Worm (Caenorhabditis elegans) whole organism, late embryonic: Measurements from ENCODE around the gene prx-3.

Experiments
- C38D4.7 ChIP-seq: fragments of 200-800 bp; sonication (Bioruptor generic); optimal IDR thresholded peaks from 2 replicates; lab custom pipeline; 2018; ENCODE audit warnings: mild to moderate bottlenecking, missing genetic modification characterization, moderate library complexity, missing compliant biosample characterization
- F13H6.1 ChIP-seq: sonication (generic microtip); optimal IDR thresholded peaks from 2 replicates; lab custom pipeline; 2016; ENCODE audit warnings: missing genetic modification characterization, missing compliant biosample characterization
- K02D7.2 ChIP-seq: sonication (generic microtip); optimal IDR thresholded peaks from 2 replicates; lab custom pipeline; 2017; ENCODE audit warnings: mild to moderate bottlenecking, missing genetic modification characterization, missing compliant biosample characterization
- T23F11.4 ChIP-seq: fragments of 200-800 bp; sonication (Bioruptor generic); optimal IDR thresholded peaks from 2 replicates; lab custom pipeline; 2018; ENCODE audit warnings: mild to moderate bottlenecking, missing genetic modification characterization, missing compliant biosample characterization
- ceh-18 ChIP-seq: sonication (generic microtip); optimal IDR thresholded peaks from 2 replicates; lab custom pipeline; 2016; ENCODE audit warnings: missing genetic modification characterization, missing compliant biosample characterization
- ceh-19 ChIP-seq: fragments of 200-800 bp; sonication (Bioruptor generic); optimal IDR thresholded peaks from 2 replicates; lab custom pipeline; 2018; ENCODE audit warnings: mild to moderate bottlenecking, missing genetic modification characterization, missing compliant biosample characterization
- ceh-22 ChIP-seq: sonication (generic microtip); optimal IDR thresholded peaks from 2 replicates; lab custom pipeline; 2017; ENCODE audit warnings: missing biosample characterization, missing genetic modification characterization
- ceh-31 ChIP-seq: sonication (generic microtip); optimal IDR thresholded peaks from 2 replicates; lab custom pipeline; 2016; ENCODE audit warnings: missing genetic modification characterization, missing compliant biosample characterization
- ceh-34 ChIP-seq: sonication (generic microtip); optimal IDR thresholded peaks from 2 replicates; lab custom pipeline; 2016; ENCODE audit warnings: mild to moderate bottlenecking, missing genetic modification characterization, missing compliant biosample characterization
- dve-1 ChIP-seq: sonication (generic microtip); optimal IDR thresholded peaks from 2 replicates; lab custom pipeline; 2017; ENCODE audit warnings: antibody characterized with exemption, mild to moderate bottlenecking, missing genetic modification characterization, missing compliant biosample characterization
- elt-2 ChIP-seq: sonication (generic microtip); optimal IDR thresholded peaks from 2 replicates; lab custom pipeline; 2016; ENCODE audit warnings: missing genetic modification reagents, missing genetic modification characterization, missing compliant biosample characterization
- ets-4 ChIP-seq: sonication (generic microtip); optimal IDR thresholded peaks from 2 replicates; lab custom pipeline; 2016; ENCODE audit warnings: missing genetic modification characterization, missing compliant biosample characterization
- fax-1 ChIP-seq: sonication (generic microtip); optimal IDR thresholded peaks from 2 replicates; lab custom pipeline; 2016; ENCODE audit warnings: missing genotype, missing genetic modification characterization, missing compliant biosample characterization
- fkh-6 ChIP-seq: sonication (generic microtip); optimal IDR thresholded peaks from 2 replicates; lab custom pipeline; 2016; ENCODE audit warnings: missing genetic modification characterization, missing compliant biosample characterization
- gmeb-2 ChIP-seq: sonication (generic microtip); optimal IDR thresholded peaks from 2 replicates; lab custom pipeline; 2016; ENCODE audit warnings: missing genetic modification characterization, inconsistent platforms, missing compliant biosample characterization
- hlh-15 ChIP-seq: sonication (generic microtip); optimal IDR thresholded peaks from 2 replicates; lab custom pipeline; 2016; ENCODE audit warnings: missing genetic modification characterization, missing compliant biosample characterization
- hlh-30 ChIP-seq: sonication (generic microtip); optimal IDR thresholded peaks from 2 replicates; lab custom pipeline; 2017; ENCODE audit warnings: antibody characterized with exemption, missing genetic modification characterization, missing compliant biosample characterization; ENCODE audit not compliant: insufficient read depth
- hlh-6 ChIP-seq: sonication (generic microtip); optimal IDR thresholded peaks from 2 replicates; lab custom pipeline; 2016; ENCODE audit warnings: missing genotype, missing genetic modification characterization, missing compliant biosample characterization
- hlh-8 ChIP-seq: sonication (generic microtip); optimal IDR thresholded peaks from 2 replicates; lab custom pipeline; 2016; ENCODE audit warnings: missing genotype, missing genetic modification characterization, missing compliant biosample characterization
- lin-11 ChIP-seq: fragments of 200-800 bp; sonication (Bioruptor generic); optimal IDR thresholded peaks from 2 replicates; lab custom pipeline; 2018; ENCODE audit warnings: mild to moderate bottlenecking, missing genetic modification characterization, missing compliant biosample characterization
- mec-3 ChIP-seq: sonication (generic microtip); optimal IDR thresholded peaks from 2 replicates; lab custom pipeline; 2016; ENCODE audit warnings: borderline replicate concordance, missing genetic modification characterization, missing compliant biosample characterization
- nfya-1 ChIP-seq: sonication (generic microtip); optimal IDR thresholded peaks from 2 replicates; lab custom pipeline; 2017; ENCODE audit warnings: missing genetic modification characterization, mild to moderate bottlenecking, missing compliant biosample characterization, antibody characterized with exemption, moderate library complexity
- nhr-11 ChIP-seq: fragments of 150-350 bp; optimal IDR thresholded peaks from 2 replicates; lab custom pipeline; 2014; ENCODE audit warnings: missing biosample characterization, missing genetic modification characterization
- nhr-232 ChIP-seq: sonication (generic microtip); optimal IDR thresholded peaks from 2 replicates; lab custom pipeline; 2016; ENCODE audit warnings: missing genetic modification characterization, missing compliant biosample characterization
- npax-4 ChIP-seq: sonication (generic microtip); optimal IDR thresholded peaks from 2 replicates; lab custom pipeline; 2016; ENCODE audit warnings: missing genetic modification characterization, missing compliant biosample characterization
- pag-3 ChIP-seq: sonication (generic microtip); optimal IDR thresholded peaks from 2 replicates; lab custom pipeline; 2016; ENCODE audit warnings: missing compliant biosample characterization, missing genetic modification characterization, borderline replicate concordance
- pax-1 ChIP-seq: fragments of 150-350 bp; optimal IDR thresholded peaks from 2 replicates; lab custom pipeline; 2014; ENCODE audit warnings: missing biosample characterization, missing genetic modification characterization
- pha-2 ChIP-seq: sonication (generic microtip); optimal IDR thresholded peaks from 2 replicates; lab custom pipeline; 2017; ENCODE audit warnings: mild to moderate bottlenecking, missing genetic modification characterization, missing compliant biosample characterization
- pqm-1 ChIP-seq: sonication (generic microtip); optimal IDR thresholded peaks from 2 replicates; lab custom pipeline; 2016; ENCODE audit warnings: missing genetic modification characterization, missing compliant biosample characterization
- ref-2 ChIP-seq: sonication (generic microtip); optimal IDR thresholded peaks from 2 replicates; lab custom pipeline; 2016; ENCODE audit warnings: missing genetic modification characterization, missing compliant biosample characterization
- rnt-1 ChIP-seq: sonication (generic microtip); optimal IDR thresholded peaks from 2 replicates; lab custom pipeline; 2016; ENCODE audit warnings: missing genetic modification characterization, missing compliant biosample characterization
- sdc-2 ChIP-seq: sonication (generic microtip); optimal IDR thresholded peaks from 2 replicates; lab custom pipeline; 2016; ENCODE audit warnings: missing genotype, missing genetic modification characterization, missing compliant biosample characterization
- sox-4 ChIP-seq: sonication (generic microtip); optimal IDR thresholded peaks from 2 replicates; lab custom pipeline; 2017; ENCODE audit warnings: mild to moderate bottlenecking, missing genetic modification characterization, inconsistent platforms, missing compliant biosample characterization
- syd-9 ChIP-seq: sonication (generic microtip); optimal IDR thresholded peaks from 2 replicates; lab custom pipeline; 2016; ENCODE audit warnings: mild to moderate bottlenecking, missing genetic modification characterization, moderate library complexity, missing compliant biosample characterization
- tbx-2 ChIP-seq: sonication (generic microtip); optimal IDR thresholded peaks from 2 replicates; lab custom pipeline; 2016; ENCODE audit warnings: missing genetic modification characterization, missing compliant biosample characterization
- tbx-7 ChIP-seq: sonication (generic microtip); optimal IDR thresholded peaks from 2 replicates; lab custom pipeline; 2016; ENCODE audit warnings: missing genotype, missing genetic modification characterization, missing compliant biosample characterization
- ttx-3 ChIP-seq: sonication (generic microtip); optimal IDR thresholded peaks from 2 replicates; lab custom pipeline; 2016; ENCODE audit warnings: missing genetic modification reagents, missing genetic modification characterization, missing compliant biosample characterization
- unc-42 ChIP-seq: sonication (generic microtip); optimal IDR thresholded peaks from 2 replicates; lab custom pipeline; 2016; ENCODE audit warnings: missing genotype, missing genetic modification characterization, missing compliant biosample characterization
- unc-55 ChIP-seq: sonication (generic microtip); optimal IDR thresholded peaks from 2 replicates; lab custom pipeline; 2017; ENCODE audit warnings: missing biosample characterization, missing genetic modification reagents, missing genetic modification characterization
- unc-86 ChIP-seq: sonication (generic microtip); optimal IDR thresholded peaks from 2 replicates; lab custom pipeline; 2016; ENCODE audit warnings: missing genetic modification characterization, missing compliant biosample characterization

Gene prx-3

ce11 chrX:6155436-6155835 is 42.7 kb upstream of the prx-3 start:
- no peak for TF ChIP-seq ceh-34 (tag; lab: Kevin White, UChicago)
- TF ChIP-seq unc-42 (tag; lab: Kevin White, UChicago), result peak; percentile 83

DNA sequence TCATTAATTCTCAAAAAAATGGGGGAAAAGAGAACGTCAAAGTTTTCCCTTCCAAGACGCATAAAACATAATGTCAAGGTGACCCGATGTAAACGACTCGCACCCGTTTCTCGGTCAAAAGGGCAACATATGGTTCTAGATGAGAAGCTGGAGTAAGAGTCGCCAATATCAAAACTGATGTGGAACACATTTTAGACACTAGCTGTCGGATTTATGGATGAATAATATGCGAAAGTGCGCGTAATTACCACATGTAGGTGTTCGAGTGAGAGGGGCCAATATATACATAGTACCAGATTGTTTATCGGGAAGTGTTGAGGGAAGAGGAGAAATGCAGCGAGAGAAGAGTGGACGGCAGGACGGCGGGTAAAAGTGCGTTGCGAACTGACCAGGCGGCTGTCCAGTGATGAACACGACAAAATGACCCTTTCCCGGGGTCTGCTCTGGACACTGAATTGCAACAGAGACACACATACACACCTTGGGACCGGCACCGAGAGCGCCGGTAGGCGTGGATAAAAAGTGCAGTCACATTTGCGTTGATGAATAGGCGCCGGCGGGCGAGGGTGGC is 38.3 kb upstream of the prx-3 start:
- no peak for TF ChIP-seq ceh-22 (tag; lab: Kevin White, UChicago)
- TF ChIP-seq ceh-31, result peak; percentile 58
- TF ChIP-seq sdc-2 (tag; lab: Kevin White, UChicago), result peak; percentile 4
- TF ChIP-seq hlh-8, result peak; percentile 72
- TF ChIP-seq ref-2 (tag; lab: Kevin White, UChicago), result peak; percentile 43
- no peak for TF ChIP-seq K02D7.2 (tag; lab: Kevin White, UChicago)
- peak; percentile 37 for TF ChIP-seq unc-55
- no peak for TF ChIP-seq npax-4 (tag; lab: Kevin White, UChicago)
- peak; percentile 15 for TF ChIP-seq nfya-1 (tag; lab: Kevin White, UChicago)
- peak; percentile 21 for TF ChIP-seq C38D4.7 (GFP tag; lab: Kevin White, UChicago)
- no peak for TF ChIP-seq syd-9
- peak; percentile 47 for TF ChIP-seq tbx-2 (tag; lab: Kevin White, UChicago)
- peak; percentile 62 for TF ChIP-seq hlh-6 (tag; lab: Kevin White, UChicago)
- no peak for TF ChIP-seq elt-2 (tag; lab: Kevin White, UChicago)
- TF ChIP-seq ceh-19 (GFP tag; lab: Kevin White, UChicago), result peak; percentile 30
- TF ChIP-seq rnt-1, result peak; percentile 41

ce11 chrX:6150449-6150848 is 37.7 kb upstream of the prx-3 start, which contains the start of gene tag-275:
Gene tag-275 (minus strand): TSS chrX:6150549.
- TF ChIP-seq lin-11, result no peak
- TF ChIP-seq npax-4 (tag; lab: Kevin White, UChicago), result no peak
- no peak for TF ChIP-seq unc-42 (tag; lab: Kevin White, UChicago)
- TF ChIP-seq gmeb-2, result no peak
- no peak for TF ChIP-seq hlh-15 (tag; lab: Kevin White, UChicago)
- TF ChIP-seq pqm-1 (tag; lab: Kevin White, UChicago), result no peak
- no peak for TF ChIP-seq F13H6.1 (tag; lab: Kevin White, UChicago)
- TF ChIP-seq pha-2 (tag; lab: Kevin White, UChicago), result no peak
- TF ChIP-seq hlh-30 (tag; lab: Kevin White, UChicago), result no peak
- no peak for TF ChIP-seq T23F11.4 (GFP tag; lab: Kevin White, UChicago)
- no peak for TF ChIP-seq ceh-34 (tag; lab: Kevin White, UChicago)
- no peak for TF ChIP-seq ets-4 (tag; lab: Kevin White, UChicago)
- no peak for TF ChIP-seq ref-2 (tag; lab: Kevin White, UChicago)
- no peak for TF ChIP-seq nhr-232 (tag; lab: Kevin White, UChicago)

DNA sequence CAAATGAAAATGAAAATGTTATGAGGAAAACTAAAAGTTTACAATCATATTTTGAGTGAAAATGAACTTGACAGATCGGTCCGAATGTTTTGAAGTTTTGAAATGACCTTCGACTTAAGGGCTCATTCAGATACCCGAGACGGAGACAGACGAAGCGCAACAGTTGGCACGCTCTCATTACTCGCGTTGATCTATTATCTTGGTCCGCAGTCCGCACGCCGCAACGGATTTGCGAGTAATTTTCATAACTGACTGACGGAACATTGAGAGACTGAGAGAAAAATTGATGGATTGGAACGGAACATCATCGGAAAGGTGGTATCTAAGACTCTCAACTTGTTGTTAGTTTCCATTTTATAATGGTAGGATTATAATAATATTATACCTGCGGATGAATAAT is 33.2 kb upstream of the prx-3 start:
- TF ChIP-seq hlh-30 (tag; lab: Kevin White, UChicago) (no peak), unc-55 (peak; percentile 82)

DNA sequence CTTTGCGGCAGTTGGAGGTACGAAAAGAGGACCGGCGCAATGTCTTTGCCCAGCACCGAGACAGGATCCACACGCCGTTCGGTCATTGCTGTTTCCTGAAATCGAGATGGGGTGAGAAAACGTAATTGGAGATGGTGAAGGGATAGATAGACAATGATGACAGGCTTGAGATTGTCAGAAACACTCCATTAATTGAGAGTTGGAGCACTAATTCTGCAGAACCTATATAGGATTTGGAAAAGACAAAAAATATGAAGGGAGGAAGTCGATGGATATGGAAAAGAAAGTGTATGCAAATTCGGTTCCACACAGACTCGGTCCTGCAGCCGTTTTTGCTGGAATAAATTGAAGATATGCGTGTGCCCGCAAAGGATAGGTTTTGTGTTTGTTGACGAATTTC is 25.5 kb upstream of the prx-3 start, which contains the start of gene Y72A10A.1:
Gene Y72A10A.1 (minus strand): TSS at position 101 of the 400 bp plus-strand sequence.
- no peak for TF ChIP-seq tbx-7 (tag; lab: Kevin White, UChicago)
- TF ChIP-seq nhr-11 (tag; lab: Kevin White, UChicago), result no peak
- TF ChIP-seq, all 69 proteins: peak for 0

DNA sequence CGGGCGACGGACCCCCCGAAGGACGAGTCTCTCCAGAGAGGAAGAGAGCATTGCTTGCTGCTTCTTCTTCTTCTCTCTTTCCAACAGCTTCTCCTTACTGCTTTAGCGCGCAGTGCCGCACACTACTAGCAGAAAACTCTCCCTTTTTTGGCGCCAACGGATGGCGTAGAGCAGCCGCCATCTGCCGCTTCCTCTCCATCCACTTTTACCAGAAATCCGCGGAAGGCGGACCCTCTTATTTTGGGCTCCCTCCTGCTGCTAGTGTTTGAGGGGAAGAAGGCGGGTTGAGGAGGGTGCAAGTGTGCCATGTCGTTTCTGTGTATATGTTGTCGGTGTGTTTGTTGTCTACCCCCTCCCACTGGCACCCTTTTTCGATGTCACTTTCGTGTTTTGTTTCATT is 21.7 kb upstream of the prx-3 start:
- TF ChIP-seq ttx-3 (tag; lab: Kevin White, UChicago) (no peak), elt-2 (tag; lab: Kevin White, UChicago) (no peak), hlh-30 (tag; lab: Kevin White, UChicago) (no peak), tbx-2 (tag; lab: Kevin White, UChicago) (peak; percentile 52), rnt-1 (no peak), hlh-8 (peak; percentile 21), pag-3 (tag; lab: Kevin White, UChicago) (no peak), hlh-15 (tag; lab: Kevin White, UChicago) (no peak), dve-1 (no peak), pax-1 (tag; lab: Kevin White, UChicago) (no peak), sox-4 (no peak), pha-2 (tag; lab: Kevin White, UChicago) (no peak), gmeb-2 (no peak), fax-1 (tag; lab: Kevin White, UChicago) (peak; percentile 10), T23F11.4 (GFP tag; lab: Kevin White, UChicago) (no peak), pqm-1 (tag; lab: Kevin White, UChicago) (peak; percentile 15), mec-3 (tag; lab: Kevin White, UChicago) (peak; percentile 58), ceh-18 (tag; lab: Kevin White, UChicago) (peak; percentile 40), fkh-6 (tag; lab: Kevin White, UChicago) (no peak), nhr-11 (tag; lab: Kevin White, UChicago) (no peak), unc-86 (tag; lab: Kevin White, UChicago) (no peak)
